Fruit fly (Drosophila melanogaster): ENCODE measurements around the gene CG42681.
A peak's percentile ranks its signal among the peaks of the same experiment; 100 is the strongest.

The CG42681 gene

DNA sequence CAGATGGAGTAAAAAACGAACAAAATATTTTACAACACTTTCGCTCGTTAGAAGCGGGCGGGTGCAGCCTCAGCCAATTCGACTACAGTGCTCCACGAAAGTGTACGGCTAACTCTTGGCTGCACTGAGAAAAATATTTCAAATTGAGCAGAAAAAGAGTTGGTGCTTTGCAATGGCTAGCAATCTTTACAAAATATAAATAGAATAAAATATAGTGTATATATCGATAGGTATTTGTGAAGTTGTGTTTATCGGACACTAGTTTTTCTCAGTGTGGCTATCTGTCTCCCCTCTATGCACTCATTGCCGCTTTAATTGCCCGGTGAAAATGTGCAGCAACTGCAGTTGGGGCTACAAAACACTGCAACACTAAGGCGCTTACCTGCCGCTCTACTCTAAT lies 42.7 kb upstream of the CG42681 start (continued):
- TF ChIP-seq CG18764 (GFP tag; optimal IDR thresholded peaks at IDR 0.05) (no peak), ci (GFP tag; IDR thresholded peaks at IDR 0.05) (peak; percentile 91), CG4707 (GFP tag; optimal IDR thresholded peaks at IDR 0.05) (peak; percentile 38), nau (GFP tag; optimal IDR thresholded peaks at IDR 0.05) (no peak), CG10274 (GFP tag; optimal IDR thresholded peaks at IDR 0.05) (no peak), gro (GFP tag; optimal IDR thresholded peaks at IDR 0.05) (no peak), Dbx (GFP tag; IDR thresholded peaks at IDR 0.05) (no peak), luna (GFP tag; optimal IDR thresholded peaks at IDR 0.05) (no peak), CG31365 (tag; optimal IDR thresholded peaks at IDR 0.05) (no peak), NC2α (GFP tag; optimal IDR thresholded peaks at IDR 0.05) (no peak), NK7.1 (GFP tag; optimal IDR thresholded peaks at IDR 0.05) (no peak), HmgZ (tag; optimal IDR thresholded peaks at IDR 0.05) (no peak), unpg (GFP tag; optimal IDR thresholded peaks at IDR 0.05) (peak; percentile 75), CG15073 (GFP tag; optimal IDR thresholded peaks at IDR 0.05) (no peak), bowl (GFP tag; IDR thresholded peaks at IDR 0.05) (no peak), BtbVII (GFP tag; optimal IDR thresholded peaks at IDR 0.05) (no peak), tup (GFP tag; optimal IDR thresholded peaks at IDR 0.05) (no peak), cad (GFP tag; optimal IDR thresholded peaks at IDR 0.05) (no peak), br (optimal IDR thresholded peaks at IDR 0.05) (no peak), CG30020 (tag; optimal IDR thresholded peaks at IDR 0.05) (no peak), stwl (tag; optimal IDR thresholded peaks at IDR 0.05) (no peak), CG1602 (GFP tag; optimal IDR thresholded peaks at IDR 0.05) (peak; percentile 57), hbn (GFP tag; IDR thresholded peaks at IDR 0.05; ENCODE audit: partially characterized antibody) (no peak), sim (GFP tag; IDR thresholded peaks at IDR 0.05) (0 out of 2 replicates have a peak, but pooled peaks have one; percentile 38), Jarid2 (GFP tag; optimal IDR thresholded peaks at IDR 0.05) (no peak), Dll (GFP tag; IDR thresholded peaks at IDR 0.05; ENCODE audit: partially characterized antibody) (no peak), az2 (GFP tag; optimal IDR thresholded peaks at IDR 0.05) (peak; percentile 74), nom (GFP tag; optimal IDR thresholded peaks at IDR 0.05) (no peak), B-H1 (GFP tag; IDR thresholded peaks at IDR 0.05) (no peak), CG10431 (GFP tag; optimal IDR thresholded peaks at IDR 0.05) (no peak), sens (GFP tag) (peak; percentile 90), CG2875 (GFP tag; optimal IDR thresholded peaks at IDR 0.05) (peak; percentile 61), CG4282 (GFP tag; optimal IDR thresholded peaks at IDR 0.05) (no peak), peb (GFP tag; IDR thresholded peaks at IDR 0.05) (no peak), CG14441 (GFP tag; IDR thresholded peaks at IDR 0.05) (no peak), lbe (GFP tag; optimal IDR thresholded peaks at IDR 0.05) (no peak), CG34376 (GFP tag; optimal IDR thresholded peaks at IDR 0.05) (no peak), Oaz (GFP tag; IDR thresholded peaks at IDR 0.05) (no peak), grn (GFP tag; optimal IDR thresholded peaks at IDR 0.05) (no peak), eve (GFP tag; optimal IDR thresholded peaks at IDR 0.05) (no peak), Abd-B (GFP tag; optimal IDR thresholded peaks at IDR 0.05) (peak; percentile 77), CG11695 (GFP tag; IDR thresholded peaks at IDR 0.05) (0 out of 3 replicates have a peak, but pooled peaks have one; percentile 29), CG16815 (GFP tag; optimal IDR thresholded peaks at IDR 0.05) (peak; percentile 38), dysf (GFP tag; IDR thresholded peaks at IDR 0.05) (peak; percentile 66; the same call in 1 of the 3 replicates), Hr51 (GFP tag; optimal IDR thresholded peaks at IDR 0.05) (peak in 1 of 2 experiments; percentile 58), abd-A (tag; optimal IDR thresholded peaks at IDR 0.05) (no peak), CG1832 (GFP tag; optimal IDR thresholded peaks at IDR 0.05) (no peak), CG13894 (tag; optimal IDR thresholded peaks at IDR 0.05) (no peak), ato (GFP tag; IDR thresholded peaks at IDR 0.05; ENCODE audit: partially characterized antibody) (no peak), Antp (GFP tag; optimal IDR thresholded peaks at IDR 0.05) (no peak), caup (GFP tag; optimal IDR thresholded peaks at IDR 0.05; ENCODE audit: severe bottlenecking) (no peak), p53 (GFP tag; optimal IDR thresholded peaks at IDR 0.05) (no peak)

Measured in whole organism, embryonic.